Fruit fly (Drosophila melanogaster) whole organism, embryonic: ENCODE data around the gene simj.

Experiments used
- Adf1 ChIP-seq: fragments of 200-800 bp; sonication (Bioruptor generic); IDR thresholded peaks from 2 replicates; pipeline ENCODE4 v1.3.6; 2022; ENCODE audit warnings: missing biosample characterization, missing genetic modification characterization
- Aef1 ChIP-seq: fragments of 200-800 bp; sonication (Bioruptor generic); IDR thresholded peaks from 3 replicates; pipeline ENCODE4 v1.3.6; 2022; ENCODE audit warnings: missing biosample characterization, missing genetic modification characterization
- Bteb2 ChIP-seq: fragments of 200-800 bp; sonication (Bioruptor generic); optimal IDR thresholded peaks from 2 replicates; lab custom pipeline; 2016; ENCODE audit warnings: missing biosample characterization, missing genetic modification characterization
- CG10565 ChIP-seq: fragments of 200-800 bp; sonication (Bioruptor generic); optimal IDR thresholded peaks from 3 replicates; lab custom pipeline; 2016; ENCODE audit warnings: missing biosample characterization, mild to moderate bottlenecking, missing genetic modification characterization
- CG11085 ChIP-seq: fragments of 200-800 bp; sonication (Bioruptor generic); IDR thresholded peaks from 2 replicates; pipeline ENCODE4 v1.3.6; 2022; ENCODE audit warnings: missing biosample characterization, missing genetic modification characterization
- CG11398 ChIP-seq: fragments of 200-800 bp; sonication (Bioruptor generic); optimal IDR thresholded peaks from 2 replicates; lab custom pipeline; 2016; ENCODE audit warnings: missing biosample characterization, missing genetic modification characterization
- CG11456 ChIP-seq: fragments of 200-800 bp; sonication (Bioruptor generic); IDR thresholded peaks from 3 replicates; pipeline ENCODE4 v1.3.6; 2022; ENCODE audit warnings: missing biosample characterization, missing genetic modification characterization
- CG13775 ChIP-seq: fragments of 200-800 bp; sonication (Bioruptor generic); optimal IDR thresholded peaks from 3 replicates; lab custom pipeline; 2017; ENCODE audit warnings: missing biosample characterization, mild to moderate bottlenecking, missing genetic modification characterization
- CG1647 ChIP-seq: fragments of 200-800 bp; sonication (Bioruptor generic); optimal IDR thresholded peaks from 3 replicates; lab custom pipeline; 2016; ENCODE audit warnings: missing biosample characterization, missing genetic modification characterization
- CG18599 ChIP-seq: fragments of 200-800 bp; sonication (Bioruptor generic); optimal IDR thresholded peaks from 3 replicates; lab custom pipeline; 2017; ENCODE audit warnings: missing biosample characterization, missing genetic modification characterization, mild to moderate bottlenecking, moderate library complexity, missing genetic modification reagents
- CG30403 ChIP-seq: fragments of 200-800 bp; sonication (Bioruptor generic); optimal IDR thresholded peaks from 3 replicates; lab custom pipeline; 2016; ENCODE audit warnings: missing biosample characterization, missing genetic modification characterization
- CG32532 ChIP-seq: fragments of 200-800 bp; sonication (Bioruptor generic); IDR thresholded peaks from 2 replicates; pipeline ENCODE4 v1.3.6; 2022; ENCODE audit warnings: missing biosample characterization, missing genetic modification characterization
- CG3726 ChIP-seq: fragments of 200-800 bp; sonication (Bioruptor generic); IDR thresholded peaks from 3 replicates; pipeline ENCODE4, ENCODE4 v1.3.6; 2022; ENCODE audit warnings: missing biosample characterization, missing genetic modification characterization
- CG4617 ChIP-seq: fragments of 200-800 bp; sonication (Bioruptor generic); optimal IDR thresholded peaks from 3 replicates; lab custom pipeline; 2016; ENCODE audit warnings: missing biosample characterization, missing genetic modification characterization, borderline replicate concordance
- CG9817 ChIP-seq: fragments of 200-800 bp; sonication (Bioruptor generic); optimal IDR thresholded peaks from 2 replicates; lab custom pipeline; 2018; ENCODE audit warnings: missing biosample characterization, mild to moderate bottlenecking, missing genetic modification characterization, moderate library complexity
- CG9932 ChIP-seq: fragments of 200-800 bp; sonication (Bioruptor generic); IDR thresholded peaks from 2 replicates; pipeline ENCODE4 v1.3.6; 2022; ENCODE audit warnings: missing biosample characterization, missing genetic modification characterization
- Dp ChIP-seq: fragments of 200-800 bp; sonication (Bioruptor generic); optimal IDR thresholded peaks from 2 replicates; lab custom pipeline; 2018; ENCODE audit warnings: missing biosample characterization, mild to moderate bottlenecking, missing genetic modification characterization, moderate library complexity
- E2f2 ChIP-seq: fragments of 200-800 bp; sonication (Bioruptor generic); IDR thresholded peaks from 2 replicates; pipeline ENCODE4 v1.3.6; 2022; ENCODE audit warnings: missing biosample characterization, missing genetic modification characterization
- Fer1 ChIP-seq: fragments of 200-800 bp; sonication (Bioruptor generic); optimal IDR thresholded peaks from 2 replicates; lab custom pipeline; 2017; ENCODE audit warnings: missing biosample characterization, mild to moderate bottlenecking, missing genetic modification characterization
- HLHmδ ChIP-seq: fragments of 200-800 bp; sonication (Bioruptor generic); optimal IDR thresholded peaks from 2 replicates; lab custom pipeline; 2018; ENCODE audit warnings: missing biosample characterization, mild to moderate bottlenecking, missing genetic modification characterization, moderate library complexity
- Hr39 ChIP-seq: fragments of >200 bp; optimal IDR thresholded peaks from 2 replicates; lab custom pipeline; 2017
- Lhr ChIP-seq: fragments of 200-800 bp; sonication (Bioruptor generic); optimal IDR thresholded peaks from 3 replicates; lab custom pipeline; 2017; ENCODE audit warnings: mild to moderate bottlenecking, missing biosample characterization, missing genetic modification reagents, missing genetic modification characterization
- Lim3 ChIP-seq: fragments of 200-800 bp; sonication (Bioruptor generic); IDR thresholded peaks from 2 replicates; pipeline ENCODE4 v1.3.6; 2022; ENCODE audit warnings: missing biosample characterization, missing genetic modification characterization
- MESR4 ChIP-seq: fragments of 200-800 bp; sonication (Bioruptor generic); optimal IDR thresholded peaks from 2 replicates; lab custom pipeline; 2018; ENCODE audit warnings: missing biosample characterization, mild to moderate bottlenecking, missing genetic modification characterization, moderate library complexity
- Mad ChIP-seq: fragments of 200-800 bp; sonication (Bioruptor generic); optimal IDR thresholded peaks from 2 replicates; lab custom pipeline; 2016; ENCODE audit warnings: missing biosample characterization, missing genetic modification characterization
- Med ChIP-seq: fragments of 200-800 bp; sonication (Bioruptor generic); peaks from one replicate; lab custom pipeline; 2016; ENCODE audit warnings: missing biosample characterization, missing genetic modification characterization, mild to moderate bottlenecking, inconsistent platforms, moderate library complexity
- NC2β ChIP-seq: fragments of 200-800 bp; sonication (Bioruptor generic); optimal IDR thresholded peaks from 2 replicates; lab custom pipeline; 2016; ENCODE audit warnings: missing biosample characterization, missing genetic modification characterization
- Nf-YB ChIP-seq: fragments of 200-800 bp; sonication (Bioruptor generic); optimal IDR thresholded peaks from 3 replicates; lab custom pipeline; 2019; ENCODE audit warnings: missing biosample characterization, mild to moderate bottlenecking, missing genetic modification characterization, moderate library complexity
- Ptx1 ChIP-seq: fragments of 200-800 bp; sonication (Bioruptor generic); IDR thresholded peaks from 2 replicates; pipeline ENCODE4 v1.3.6; 2022; ENCODE audit warnings: missing biosample characterization, missing genetic modification characterization
- Spps ChIP-seq: fragments of 200-800 bp; sonication (Bioruptor generic); optimal IDR thresholded peaks from 2 replicates; lab custom pipeline; 2018; ENCODE audit warnings: missing biosample characterization, mild to moderate bottlenecking, missing genetic modification characterization
- TFAM ChIP-seq: fragments of 200-800 bp; sonication (Bioruptor generic); optimal IDR thresholded peaks from 2 replicates; lab custom pipeline; 2017; ENCODE audit warnings: missing biosample characterization, missing genetic modification characterization, inconsistent platforms
- aop ChIP-seq: fragments of 200-800 bp; sonication (Bioruptor generic); IDR thresholded peaks from 2 replicates; pipeline ENCODE4 v1.3.6; 2022; ENCODE audit warnings: missing biosample characterization, missing genetic modification characterization
- az2 ChIP-seq: fragments of 200-800 bp; sonication (Bioruptor generic); optimal IDR thresholded peaks from 3 replicates; lab custom pipeline; 2016; ENCODE audit warnings: missing biosample characterization, missing genetic modification characterization
- caup ChIP-seq: fragments of 200-800 bp; sonication (Bioruptor generic); optimal IDR thresholded peaks from 3 replicates; lab custom pipeline; 2017; ENCODE audit warnings: missing biosample characterization, mild to moderate bottlenecking, missing genetic modification characterization, moderate library complexity; ENCODE audit not compliant: severe bottlenecking
- chif ChIP-seq, 2 experiments: fragments of 200-800 bp; sonication (Bioruptor generic); optimal IDR thresholded peaks; 3 replicates each; lab custom pipeline; 2016; ENCODE audit warnings: missing biosample characterization in 2 of 2, missing genetic modification characterization in 2 of 2
- chinmo ChIP-seq: fragments of 200-800 bp; sonication (Bioruptor generic); IDR thresholded peaks from 4 replicates; pipeline ENCODE4 v1.3.6; 2022; ENCODE audit warnings: missing biosample characterization, missing genetic modification characterization; ENCODE audit not compliant: partially characterized antibody
- dm ChIP-seq: fragments of 200-800 bp; sonication (Bioruptor generic); optimal IDR thresholded peaks from 3 replicates; lab custom pipeline; 2016; ENCODE audit warnings: missing biosample characterization, missing genetic modification characterization
- eyg ChIP-seq: fragments of 200-800 bp; sonication (Bioruptor generic); optimal IDR thresholded peaks from 3 replicates; lab custom pipeline; 2016; ENCODE audit warnings: missing biosample characterization, missing genetic modification characterization
- fu2 ChIP-seq: fragments of 200-800 bp; sonication (Bioruptor generic); optimal IDR thresholded peaks from 2 replicates; lab custom pipeline; 2016; ENCODE audit warnings: missing biosample characterization, missing genetic modification characterization
- gt ChIP-seq: fragments of 200-800 bp; sonication (Bioruptor generic); IDR thresholded peaks from 2 replicates; pipeline ENCODE4 v1.3.6; 2022; ENCODE audit warnings: missing biosample characterization, missing genetic modification characterization
- insv ChIP-seq, 2 experiments: fragments of 200-800 bp; sonication (Bioruptor generic); optimal IDR thresholded peaks; 3 replicates each; lab custom pipeline; 2016 to 2018; ENCODE audit warnings: missing biosample characterization in 2 of 2, missing genetic modification characterization in 2 of 2
- lilli ChIP-seq: fragments of 200-800 bp; sonication (Bioruptor generic); optimal IDR thresholded peaks from 3 replicates; lab custom pipeline; 2016; ENCODE audit warnings: missing biosample characterization, missing genetic modification characterization
- mam ChIP-seq: fragments of 200-800 bp; sonication (Bioruptor generic); optimal IDR thresholded peaks from 3 replicates; lab custom pipeline; 2016; ENCODE audit warnings: missing biosample characterization, missing genetic modification characterization
- nerfin-1 ChIP-seq: fragments of 200-800 bp; sonication (Bioruptor generic); optimal IDR thresholded peaks from 3 replicates; lab custom pipeline; 2019; ENCODE audit warnings: missing biosample characterization, mild to moderate bottlenecking, missing genetic modification characterization, moderate library complexity
- psq ChIP-seq: fragments of 200-800 bp; sonication (Bioruptor generic); optimal IDR thresholded peaks from 2 replicates; lab custom pipeline; 2017; ENCODE audit warnings: missing biosample characterization, missing genetic modification characterization
- pum ChIP-seq: fragments of 200-800 bp; sonication (Bioruptor generic); optimal IDR thresholded peaks from 2 replicates; lab custom pipeline; 2016; ENCODE audit warnings: missing biosample characterization, missing genetic modification characterization
- sim ChIP-seq: fragments of 200-800 bp; sonication (Bioruptor generic); IDR thresholded peaks from 2 replicates; pipeline ENCODE4 v1.3.6; 2022; ENCODE audit warnings: missing biosample characterization, missing genetic modification characterization
- sisA ChIP-seq: fragments of 200-800 bp; sonication (Bioruptor generic); IDR thresholded peaks from 2 replicates; pipeline ENCODE4 v1.3.6; 2022; ENCODE audit warnings: missing biosample characterization, missing genetic modification characterization
- slp2 ChIP-seq: fragments of 200-800 bp; sonication (Bioruptor generic); optimal IDR thresholded peaks from 2 replicates; lab custom pipeline; 2016; ENCODE audit warnings: missing biosample characterization, missing genetic modification characterization
- tx ChIP-seq: fragments of 200-800 bp; sonication (Bioruptor generic); optimal IDR thresholded peaks from 2 replicates; lab custom pipeline; 2016; ENCODE audit warnings: missing biosample characterization, missing genetic modification characterization
- vfl ChIP-seq: fragments of 200-800 bp; sonication (Bioruptor generic); optimal IDR thresholded peaks from 2 replicates; lab custom pipeline; 2016; ENCODE audit warnings: missing biosample characterization, missing genetic modification characterization

Gene simj

dm6 chr3L:10656451-10657198 lies 7.9 kb upstream of the simj start:
- TF ChIP-seq CG32532: peak; percentile 33; the same call in 1 of the 2 replicates
- no peak for TF ChIP-seq CG10565 (GFP tag; lab: Kevin White, UChicago)
- TF ChIP-seq caup (GFP tag; lab: Kevin White, UChicago): peak; percentile 81
- peak; percentile 37 for TF ChIP-seq vfl (GFP tag; lab: Kevin White, UChicago)
- no peak for TF ChIP-seq HLHmδ (GFP tag; lab: Kevin White, UChicago)
- TF ChIP-seq Nf-YB (GFP tag; lab: Kevin White, UChicago): peak; percentile 47
- peak; percentile 71 for TF ChIP-seq CG1647
- peak; percentile 78 for TF ChIP-seq CG11398 (GFP tag; lab: Kevin White, UChicago)
- no peak for TF ChIP-seq Lim3 (GFP tag; lab: Robert Waterston, UW)
- TF ChIP-seq psq (GFP tag; lab: Kevin White, UChicago): peak; percentile 51
- peak; percentile 28 for TF ChIP-seq pum (GFP tag; lab: Kevin White, UChicago)
- peak; percentile 55 for TF ChIP-seq nerfin-1
- peak; percentile 36 for TF ChIP-seq Lhr (GFP tag; lab: Kevin White, UChicago)
- no peak for TF ChIP-seq CG9932 (GFP tag; lab: Robert Waterston, UW)
- peak; percentile 32 for TF ChIP-seq Mad (GFP tag; lab: Kevin White, UChicago)
- TF ChIP-seq TFAM (GFP tag; lab: Kevin White, UChicago): peak; percentile 34
- TF ChIP-seq E2f2: no peak
- no peak for TF ChIP-seq slp2 (GFP tag; lab: Kevin White, UChicago)
- peak; percentile 53 for TF ChIP-seq eyg
- TF ChIP-seq insv (GFP tag; optimal IDR thresholded peaks at IDR 0.05; lab: Kevin White, UChicago): no peak
- no peak for TF ChIP-seq CG11085 (GFP tag; lab: Robert Waterston, UW)
- TF ChIP-seq dm (GFP tag; lab: Kevin White, UChicago): no peak
- TF ChIP-seq Ptx1 (GFP tag; lab: Robert Waterston, UW): 0 out of 2 replicates have a peak, but pooled peaks have one; percentile 17
- TF ChIP-seq Hr39: no peak
- peak; percentile 17 for TF ChIP-seq CG30403 (GFP tag; lab: Kevin White, UChicago)
- peak; percentile 18 for TF ChIP-seq Bteb2 (GFP tag; lab: Kevin White, UChicago)
- TF ChIP-seq mam (GFP tag; lab: Kevin White, UChicago): peak; percentile 38
- peak; percentile 45 for TF ChIP-seq CG9817 (tag; lab: Kevin White, UChicago)
- TF ChIP-seq CG18599 (GFP tag; lab: Kevin White, UChicago): peak; percentile 78
- TF ChIP-seq Spps (tag; lab: Kevin White, UChicago): peak; percentile 24
- no peak for TF ChIP-seq sisA (GFP tag; lab: Robert Waterston, UW)
- TF ChIP-seq CG13775: peak; percentile 13
- TF ChIP-seq Dp: no peak
- no peak for TF ChIP-seq MESR4 (GFP tag; lab: Kevin White, UChicago)
- peak in 1 of 2 experiments; percentile 66 for TF ChIP-seq chif (GFP tag; optimal IDR thresholded peaks at IDR 0.05; lab: Kevin White, UChicago)
- peak; percentile 61 for TF ChIP-seq NC2β
- no peak for TF ChIP-seq gt (GFP tag; lab: Robert Waterston, UW)
- TF ChIP-seq chinmo (GFP tag; lab: Robert Waterston, UW): no peak
- peak; percentile 96 for TF ChIP-seq Med (GFP tag; lab: Kevin White, UChicago)
- TF ChIP-seq sim (GFP tag; lab: Robert Waterston, UW): peak; percentile 48; the same call in 1 of the 2 replicates
- TF ChIP-seq az2 (GFP tag; lab: Kevin White, UChicago): peak; percentile 32
- peak; percentile 34 for TF ChIP-seq lilli (GFP tag; lab: Kevin White, UChicago)
- TF ChIP-seq tx (GFP tag; lab: Kevin White, UChicago): peak; percentile 23
- TF ChIP-seq Adf1 (GFP tag; lab: Robert Waterston, UW): no peak
- TF ChIP-seq aop: no peak
- no peak for TF ChIP-seq Aef1 (GFP tag; lab: Robert Waterston, UW)
- TF ChIP-seq Fer1 (GFP tag; lab: Kevin White, UChicago): peak; percentile 74
- TF ChIP-seq CG3726: no peak
- TF ChIP-seq CG4617 (GFP tag; lab: Kevin White, UChicago): peak; percentile 21
- no peak; the same call in 2 of the 3 replicates for TF ChIP-seq CG11456 (GFP tag; lab: Robert Waterston, UW)
- TF ChIP-seq fu2: no peak
